Worm (Caenorhabditis elegans) whole organism, midembryonic: Measurements from ENCODE around the gene srw-90.

Source experiments
- T22C8.4 ChIP-seq: fragments of 200-800 bp; sonication (Bioruptor generic); IDR thresholded peaks from 2 replicates; pipeline ENCODE4 v1.3.6; 2022; ENCODE audit warnings: missing genetic modification characterization, missing compliant biosample characterization
- cog-1 ChIP-seq: sonication (generic microtip); optimal IDR thresholded peaks from 2 replicates; lab custom pipeline; 2016; ENCODE audit warnings: missing genetic modification characterization, missing compliant biosample characterization
- flt-1 ChIP-seq: fragments of 200-800 bp; sonication (Bioruptor generic); IDR thresholded peaks from 2 replicates; pipeline ENCODE4 v1.3.6; 2022; ENCODE audit warnings: missing genetic modification characterization, missing compliant biosample characterization
- klf-2 ChIP-seq: fragments of 200-800 bp; sonication (Bioruptor generic); conservative IDR thresholded peaks from 2 replicates; pipeline ENCODE4 v1.3.6; 2022; ENCODE audit warnings: missing genetic modification reagents, missing genetic modification characterization, missing compliant biosample characterization
- med-1 ChIP-seq: sonication (generic microtip); optimal IDR thresholded peaks from 2 replicates; lab custom pipeline; 2017; ENCODE audit warnings: missing genetic modification characterization, mild to moderate bottlenecking, missing compliant biosample characterization, antibody characterized with exemption, missing genetic modification reagents; ENCODE audit not compliant: insufficient read depth
- ref-1 ChIP-seq: fragments of 200-800 bp; sonication (Bioruptor generic); conservative IDR thresholded peaks from 2 replicates; pipeline ENCODE4 v1.3.6; 2022; ENCODE audit warnings: missing genetic modification reagents, missing genetic modification characterization, missing compliant biosample characterization
- tab-1 ChIP-seq: fragments of 200-800 bp; sonication (Bioruptor generic); IDR thresholded peaks from 2 replicates; pipeline ENCODE4 v1.3.6; 2022; ENCODE audit warnings: missing genetic modification characterization, missing compliant biosample characterization
- ztf-23 ChIP-seq: fragments of 200-800 bp; sonication (Bioruptor generic); IDR thresholded peaks from 2 replicates; pipeline ENCODE4 v1.3.6; 2022; ENCODE audit warnings: missing genetic modification reagents, missing genetic modification characterization, missing compliant biosample characterization
- ztf-29 ChIP-seq: fragments of 200-800 bp; sonication (Bioruptor generic); IDR thresholded peaks from 2 replicates; pipeline ENCODE4 v1.3.6; 2022; ENCODE audit warnings: missing genetic modification reagents, missing genetic modification characterization, missing compliant biosample characterization

- no peak for TF ChIP-seq flt-1
- TF ChIP-seq ztf-29 (GFP tag; lab: Robert Waterston, UW) = no peak
- no peak for TF ChIP-seq cog-1 (tag; lab: Kevin White, UChicago)
- TF ChIP-seq ztf-23 (GFP tag; lab: Robert Waterston, UW) = no peak
- TF ChIP-seq klf-2 (GFP tag; lab: Robert Waterston, UW) = no peak
- TF ChIP-seq ref-1 (GFP tag; lab: Robert Waterston, UW) = no peak
- TF ChIP-seq med-1 = no peak
- no peak for TF ChIP-seq T22C8.4 (GFP tag; lab: Robert Waterston, UW)
- TF ChIP-seq tab-1 (GFP tag; lab: Robert Waterston, UW) = no peak
These were observed at the start of gene srw-90 for ce11 chrV:1701584-1702101.
